ENCODE assay signal across 4 worm cellular contexts in genomic region chrV:206814-207213, ce11.
TF ChIP-seq lines count a peak whose summit lies in the region.

No protein-coding gene starts in this region.

TF ChIP-seq in whole organism, L1 larva, 84 proteins besides CTCF, POLR2A, EP300 and RAD21:
- TF ChIP-seq fos-1 (tag; optimal IDR thresholded peaks at IDR 0.05; lab: Kevin White, UChicago) (no peak), ceh-88 (GFP tag; IDR thresholded peaks at IDR 0.05; lab: Robert Waterston, UW) (no peak), C04F5.9 (tag; optimal IDR thresholded peaks at IDR 0.05; lab: Kevin White, UChicago) (no peak), mab-9 (GFP tag; IDR thresholded peaks at IDR 0.05; lab: Robert Waterston, UW) (0 out of 2 replicates have a peak, but pooled peaks have one; percentile 19), ztf-11 (tag; optimal IDR thresholded peaks at IDR 0.05; lab: Kevin White, UChicago) (no peak), elt-2 (tag; optimal IDR thresholded peaks at IDR 0.05; lab: Kevin White, UChicago) (no peak), irx-1 (tag; optimal IDR thresholded peaks at IDR 0.05; lab: Kevin White, UChicago) (no peak), sup-37 (GFP tag; optimal IDR thresholded peaks at IDR 0.05; lab: Kevin White, UChicago) (no peak), ceh-63 (GFP tag; optimal IDR thresholded peaks at IDR 0.05; lab: Kevin White, UChicago) (no peak), ets-5 (GFP tag; IDR thresholded peaks at IDR 0.05; lab: Robert Waterston, UW) (no peak), unc-30 (tag; optimal IDR thresholded peaks at IDR 0.05; lab: Kevin White, UChicago) (no peak), nhr-28 (tag; optimal IDR thresholded peaks at IDR 0.05; lab: Kevin White, UChicago) (no peak), efl-1 (optimal IDR thresholded peaks at IDR 0.05; lab: Kevin White, UChicago) (no peak), efl-1 (GFP tag; optimal IDR thresholded peaks at IDR 0.05 in 1 of 2; lab: Kevin White, UChicago) (peak in 1 of 2 experiments; percentile 40), ces-1 (GFP tag; optimal IDR thresholded peaks at IDR 0.05; lab: Kevin White, UChicago) (no peak)

TF ChIP-seq in whole organism, L3 larva, 47 proteins besides CTCF, POLR2A, EP300 and RAD21:
- TF ChIP-seq mdl-1 (tag; optimal IDR thresholded peaks at IDR 0.05; lab: Kevin White, UChicago) = no peak
- TF ChIP-seq ceh-9 (tag; optimal IDR thresholded peaks at IDR 0.05; lab: Kevin White, UChicago) = no peak
- no peak for TF ChIP-seq elt-2 (tag; optimal IDR thresholded peaks at IDR 0.05; lab: Kevin White, UChicago)
- TF ChIP-seq nhr-237 (tag; optimal IDR thresholded peaks at IDR 0.05; lab: Kevin White, UChicago) = no peak
- peak; percentile 92 for TF ChIP-seq nfya-1 (tag; optimal IDR thresholded peaks at IDR 0.05; lab: Kevin White, UChicago; ENCODE audit: insufficient read depth)

TF ChIP-seq in whole organism, late embryonic, 69 proteins besides CTCF, POLR2A, EP300 and RAD21:
- peak; percentile 86 for TF ChIP-seq nfya-1 (tag; optimal IDR thresholded peaks at IDR 0.05; lab: Kevin White, UChicago)
- no peak for TF ChIP-seq ceh-31 (tag; optimal IDR thresholded peaks at IDR 0.05; lab: Kevin White, UChicago)

TF ChIP-seq in whole organism, young adult, 124 proteins besides CTCF, POLR2A, EP300 and RAD21:
- TF ChIP-seq rcor-1 (GFP tag; IDR thresholded peaks at IDR 0.05; lab: Robert Waterston, UW) (no peak), snpc-1.1 (tag; optimal IDR thresholded peaks at IDR 0.05; lab: Kevin White, UChicago; ENCODE audit: insufficient read depth) (no peak), madf-10 (tag; optimal IDR thresholded peaks at IDR 0.05; lab: Kevin White, UChicago) (no peak), mcd-1 (GFP tag; IDR thresholded peaks at IDR 0.05; lab: Robert Waterston, UW) (no peak), nfyb-1 (GFP tag; IDR thresholded peaks at IDR 0.05; lab: Robert Waterston, UW) (peak; percentile 67; the same call in 1 of the 2 replicates), lin-54 (GFP tag; optimal IDR thresholded peaks at IDR 0.05; lab: Kevin White, UChicago) (no peak), cebp-1 (GFP tag; IDR thresholded peaks at IDR 0.05; lab: Robert Waterston, UW) (no peak), cebp-1 (tag; optimal IDR thresholded peaks at IDR 0.05; lab: Kevin White, UChicago) (no peak), T07F8.4 (tag; optimal IDR thresholded peaks at IDR 0.05; lab: Kevin White, UChicago) (no peak), ceh-40 (GFP tag; IDR thresholded peaks at IDR 0.05; lab: Robert Waterston, UW) (no peak)
